Fruit fly (Drosophila melanogaster) whole organism, embryonic: ENCODE data around the gene ND-39.

ENCODE experiments used
- CG1024 ChIP-seq: fragments of 200-800 bp; sonication (Bioruptor generic); IDR thresholded peaks from 2 replicates; pipeline ENCODE4 v1.3.6; 2022; ENCODE audit warnings: missing biosample characterization, missing genetic modification characterization
- CG10959 ChIP-seq: fragments of 200-800 bp; sonication (Bioruptor generic); IDR thresholded peaks from 2 replicates; pipeline ENCODE4 v1.3.6; 2022; ENCODE audit warnings: missing biosample characterization, missing genetic modification characterization
- CG10979 ChIP-seq: fragments of 200-800 bp; sonication (Bioruptor generic); optimal IDR thresholded peaks from 2 replicates; lab custom pipeline; 2018; ENCODE audit warnings: missing biosample characterization, mild to moderate bottlenecking, missing genetic modification characterization, moderate library complexity
- CG11695 ChIP-seq: fragments of 200-800 bp; sonication (Bioruptor generic); IDR thresholded peaks from 3 replicates; pipeline ENCODE4 v1.3.6; 2022; ENCODE audit warnings: missing biosample characterization, missing genetic modification characterization
- CG12236 ChIP-seq: fragments of 200-800 bp; sonication (Bioruptor generic); optimal IDR thresholded peaks from 2 replicates; lab custom pipeline; 2016; ENCODE audit warnings: missing biosample characterization, missing genetic modification characterization
- CG14860 ChIP-seq: fragments of 200-800 bp; sonication (Bioruptor generic); IDR thresholded peaks from 3 replicates; pipeline ENCODE4 v1.3.6; 2022; ENCODE audit warnings: missing biosample characterization, missing genetic modification characterization; ENCODE audit not compliant: partially characterized antibody
- CG1603 ChIP-seq: fragments of 200-800 bp; sonication (Bioruptor generic); optimal IDR thresholded peaks from 2 replicates; lab custom pipeline; 2019; ENCODE audit warnings: missing biosample characterization, mild to moderate bottlenecking, missing genetic modification characterization, moderate library complexity
- CG16863 ChIP-seq: fragments of 200-800 bp; sonication (Bioruptor generic); optimal IDR thresholded peaks from 3 replicates; lab custom pipeline; 2016; ENCODE audit warnings: missing biosample characterization, missing genetic modification characterization
- CG17802 ChIP-seq: fragments of 200-800 bp; sonication (Bioruptor generic); optimal IDR thresholded peaks from 2 replicates; lab custom pipeline; 2018; ENCODE audit warnings: missing biosample characterization, mild to moderate bottlenecking, missing genetic modification characterization, moderate library complexity
- CG2199 ChIP-seq: fragments of 200-800 bp; sonication (Bioruptor generic); IDR thresholded peaks from 3 replicates; pipeline ENCODE4 v1.3.6; 2022; ENCODE audit warnings: missing biosample characterization, missing genetic modification characterization
- CG2678 ChIP-seq: fragments of 200-800 bp; sonication (Bioruptor generic); optimal IDR thresholded peaks from 3 replicates; lab custom pipeline; 2019; ENCODE audit warnings: missing biosample characterization, mild to moderate bottlenecking, missing genetic modification characterization, moderate library complexity
- CG3065 ChIP-seq: fragments of 200-800 bp; sonication (Bioruptor generic); optimal IDR thresholded peaks from 2 replicates; lab custom pipeline; 2016; ENCODE audit warnings: missing biosample characterization, missing genetic modification characterization
- CG3995 ChIP-seq: fragments of 200-800 bp; sonication (Bioruptor generic); optimal IDR thresholded peaks from 3 replicates; lab custom pipeline; 2016; ENCODE audit warnings: missing biosample characterization, missing genetic modification characterization
- CG6689 ChIP-seq: fragments of 200-800 bp; sonication (Bioruptor generic); IDR thresholded peaks from 2 replicates; pipeline ENCODE4 v1.3.6; 2022; ENCODE audit warnings: missing biosample characterization, missing genetic modification characterization
- CG7357 ChIP-seq: fragments of 200-800 bp; sonication (Bioruptor generic); IDR thresholded peaks from 3 replicates; pipeline ENCODE4 v1.3.6; 2022; ENCODE audit warnings: missing biosample characterization, missing genetic modification characterization
- CG7556 ChIP-seq: fragments of 200-800 bp; sonication (Bioruptor generic); optimal IDR thresholded peaks from 2 replicates; lab custom pipeline; 2017; ENCODE audit warnings: missing biosample characterization, mild to moderate bottlenecking, missing genetic modification characterization
- CG8089 ChIP-seq: fragments of 200-800 bp; sonication (Bioruptor generic); optimal IDR thresholded peaks from 3 replicates; lab custom pipeline; 2016; ENCODE audit warnings: missing biosample characterization, missing genetic modification characterization
- CG8388 ChIP-seq: fragments of 200-800 bp; sonication (Bioruptor generic); optimal IDR thresholded peaks from 2 replicates; lab custom pipeline; 2019; ENCODE audit warnings: missing biosample characterization, mild to moderate bottlenecking, missing genetic modification characterization, moderate library complexity
- CG9437 ChIP-seq: fragments of 200-800 bp; sonication (Bioruptor generic); optimal IDR thresholded peaks from 2 replicates; lab custom pipeline; 2018; ENCODE audit warnings: missing biosample characterization, mild to moderate bottlenecking, missing genetic modification characterization
- CG9932 ChIP-seq: fragments of 200-800 bp; sonication (Bioruptor generic); IDR thresholded peaks from 2 replicates; pipeline ENCODE4 v1.3.6; 2022; ENCODE audit warnings: missing biosample characterization, missing genetic modification characterization
- Dip2 ChIP-seq: fragments of 200-800 bp; sonication (Bioruptor generic); IDR thresholded peaks from 2 replicates; pipeline ENCODE4 v1.3.6; 2022; ENCODE audit warnings: missing biosample characterization, missing genetic modification characterization
- Dip3 ChIP-seq: fragments of 200-800 bp; sonication (Bioruptor generic); optimal IDR thresholded peaks from 3 replicates; lab custom pipeline; 2016; ENCODE audit warnings: missing biosample characterization, missing genetic modification characterization
- Eip74EF ChIP-seq, 2 experiments: fragments of 200-800 bp in 1 of 2; fragments of >200 bp in 1 of 2; sonication (Bioruptor generic) in 1 of 2; optimal IDR thresholded peaks; 2 replicates each; lab custom pipeline; 2017 to 2019; ENCODE audit warnings: missing biosample characterization in 2 of 2, missing genetic modification characterization in 2 of 2, mild to moderate bottlenecking in 1 of 2, moderate library complexity in 1 of 2
- Elba2 ChIP-seq: fragments of 200-800 bp; sonication (Bioruptor generic); optimal IDR thresholded peaks from 3 replicates; lab custom pipeline; 2016; ENCODE audit warnings: missing biosample characterization, missing genetic modification characterization
- HLH54F ChIP-seq: fragments of 200-800 bp; sonication (Bioruptor generic); optimal IDR thresholded peaks from 3 replicates; lab custom pipeline; 2016; ENCODE audit warnings: missing biosample characterization, missing genetic modification characterization
- Lim3 ChIP-seq: fragments of 200-800 bp; sonication (Bioruptor generic); IDR thresholded peaks from 2 replicates; pipeline ENCODE4 v1.3.6; 2022; ENCODE audit warnings: missing biosample characterization, missing genetic modification characterization
- NC2β ChIP-seq: fragments of 200-800 bp; sonication (Bioruptor generic); optimal IDR thresholded peaks from 2 replicates; lab custom pipeline; 2016; ENCODE audit warnings: missing biosample characterization, missing genetic modification characterization
- NK7.1 ChIP-seq: fragments of 200-800 bp; sonication (Bioruptor generic); optimal IDR thresholded peaks from 3 replicates; lab custom pipeline; 2016; ENCODE audit warnings: missing biosample characterization, missing genetic modification characterization
- Nf-YB ChIP-seq: fragments of 200-800 bp; sonication (Bioruptor generic); optimal IDR thresholded peaks from 3 replicates; lab custom pipeline; 2019; ENCODE audit warnings: missing biosample characterization, mild to moderate bottlenecking, missing genetic modification characterization, moderate library complexity
- Sin3A ChIP-seq: fragments of >200 bp; optimal IDR thresholded peaks from 2 replicates; lab custom pipeline; 2018
- Six4 ChIP-seq: fragments of 200-800 bp; sonication (Bioruptor generic); optimal IDR thresholded peaks from 2 replicates; lab custom pipeline; 2016; ENCODE audit warnings: missing biosample characterization, missing genetic modification characterization
- YL-1 ChIP-seq: fragments of 200-800 bp; sonication (Bioruptor generic); optimal IDR thresholded peaks from 3 replicates; lab custom pipeline; 2017; ENCODE audit warnings: missing biosample characterization, mild to moderate bottlenecking, missing genetic modification characterization
- chinmo ChIP-seq: fragments of 200-800 bp; sonication (Bioruptor generic); IDR thresholded peaks from 4 replicates; pipeline ENCODE4 v1.3.6; 2022; ENCODE audit warnings: missing biosample characterization, missing genetic modification characterization; ENCODE audit not compliant: partially characterized antibody
- crol ChIP-seq: fragments of 200-800 bp; sonication (Bioruptor generic); IDR thresholded peaks from 2 replicates; pipeline ENCODE4 v1.3.6; 2022; ENCODE audit warnings: missing biosample characterization, missing genetic modification characterization
- cwo ChIP-seq: fragments of 200-800 bp; sonication (Bioruptor generic); optimal IDR thresholded peaks from 3 replicates; lab custom pipeline; 2017; ENCODE audit warnings: missing biosample characterization, missing genetic modification characterization, mild to moderate bottlenecking, moderate library complexity, missing genetic modification reagents
- esg ChIP-seq: fragments of 200-800 bp; sonication (Bioruptor generic); conservative IDR thresholded peaks from 2 replicates; pipeline ENCODE4 v1.3.6; 2022; ENCODE audit warnings: missing biosample characterization, missing genetic modification characterization
- eyg ChIP-seq: fragments of 200-800 bp; sonication (Bioruptor generic); optimal IDR thresholded peaks from 3 replicates; lab custom pipeline; 2016; ENCODE audit warnings: missing biosample characterization, missing genetic modification characterization
- ftz-f1 ChIP-seq: fragments of 200-800 bp; sonication (Bioruptor generic); optimal IDR thresholded peaks from 2 replicates; lab custom pipeline; 2016; ENCODE audit warnings: missing biosample characterization, missing genetic modification characterization
- gce ChIP-seq: fragments of 200-800 bp; sonication (Bioruptor generic); IDR thresholded peaks from 3 replicates; pipeline ENCODE4 v1.3.6; 2022; ENCODE audit warnings: missing biosample characterization, missing genetic modification characterization
- hth ChIP-seq: fragments of >200 bp; optimal IDR thresholded peaks from 2 replicates; lab custom pipeline; 2017; ENCODE audit warnings: inconsistent platforms
- lilli ChIP-seq: fragments of 200-800 bp; sonication (Bioruptor generic); optimal IDR thresholded peaks from 3 replicates; lab custom pipeline; 2016; ENCODE audit warnings: missing biosample characterization, missing genetic modification characterization
- nom ChIP-seq: fragments of 200-800 bp; sonication (Bioruptor generic); optimal IDR thresholded peaks from 2 replicates; lab custom pipeline; 2017; ENCODE audit warnings: missing biosample characterization, missing genetic modification characterization, mild to moderate bottlenecking, moderate library complexity, missing genetic modification reagents
- oc ChIP-seq: fragments of 200-800 bp; sonication (Bioruptor generic); optimal IDR thresholded peaks from 2 replicates; lab custom pipeline; 2018; ENCODE audit warnings: missing biosample characterization, mild to moderate bottlenecking, missing genetic modification characterization, moderate library complexity
- odd ChIP-seq: fragments of 200-800 bp; sonication (Bioruptor generic); optimal IDR thresholded peaks from 2 replicates; lab custom pipeline; 2017; ENCODE audit warnings: missing biosample characterization, mild to moderate bottlenecking, missing genetic modification characterization
- p53 ChIP-seq: fragments of 200-800 bp; sonication (Bioruptor generic); optimal IDR thresholded peaks from 2 replicates; lab custom pipeline; 2016; ENCODE audit warnings: missing biosample characterization, missing genetic modification characterization
- psq ChIP-seq: fragments of 200-800 bp; sonication (Bioruptor generic); optimal IDR thresholded peaks from 2 replicates; lab custom pipeline; 2017; ENCODE audit warnings: missing biosample characterization, missing genetic modification characterization
- run ChIP-seq: fragments of 200-800 bp; sonication (Bioruptor generic); optimal IDR thresholded peaks from 3 replicates; lab custom pipeline; 2018; ENCODE audit warnings: missing biosample characterization, mild to moderate bottlenecking, missing genetic modification characterization
- unc-4 ChIP-seq: fragments of 200-800 bp; sonication (Bioruptor generic); IDR thresholded peaks from 2 replicates; pipeline ENCODE4 v1.3.6; 2022; ENCODE audit warnings: missing biosample characterization, missing genetic modification characterization; ENCODE audit not compliant: partially characterized antibody
- z ChIP-seq: fragments of 200-800 bp; sonication (Bioruptor generic); IDR thresholded peaks from 3 replicates; pipeline ENCODE4 v1.3.6; 2022; ENCODE audit warnings: missing biosample characterization, missing genetic modification characterization
- zfh1 ChIP-seq: fragments of 200-800 bp; sonication (Bioruptor generic); IDR thresholded peaks from 3 replicates; pipeline ENCODE4 v1.3.6; 2022; ENCODE audit warnings: missing biosample characterization, missing genetic modification characterization
- zfh2 ChIP-seq: fragments of 200-800 bp; sonication (Bioruptor generic); optimal IDR thresholded peaks from 2 replicates; lab custom pipeline; 2016; ENCODE audit warnings: missing biosample characterization, missing genetic modification characterization

The ND-39 gene

DNA sequence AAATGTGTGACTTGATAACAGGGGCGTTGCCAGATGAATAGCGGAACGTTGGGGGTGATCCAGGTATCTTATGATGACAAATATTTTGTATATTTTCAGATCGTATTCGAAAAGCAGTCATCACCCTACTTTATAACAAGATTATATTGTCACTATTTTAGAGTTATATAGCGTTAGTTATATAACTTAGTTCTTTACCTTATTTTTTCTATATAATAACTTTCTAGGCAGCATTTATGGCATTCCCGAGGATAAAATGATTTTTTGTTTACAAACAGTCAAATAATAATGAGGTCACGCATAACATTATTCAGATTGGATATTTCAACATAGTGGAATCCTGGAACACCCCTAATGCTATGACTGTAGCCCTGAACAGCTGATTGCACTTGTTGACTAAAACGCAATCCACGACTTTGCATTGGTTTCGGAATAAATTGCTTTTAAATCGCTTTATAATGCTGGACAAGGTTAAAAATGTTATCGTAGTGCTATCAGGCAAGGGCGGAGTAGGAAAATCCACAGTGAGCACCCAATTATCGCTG lies 34.4 kb downstream of the ND-39 start, which contains the start of gene Nubp2 (continued):
- peak; percentile 77 for TF ChIP-seq nom (GFP tag; lab: Kevin White, UChicago)
- TF ChIP-seq unc-4 (GFP tag; lab: Robert Waterston, UW), result no peak
- TF ChIP-seq Lim3 (GFP tag; lab: Robert Waterston, UW), result peak; percentile 63; the same call in 1 of the 2 replicates
- peak; percentile 94 for TF ChIP-seq CG10979 (tag; lab: Kevin White, UChicago)
- TF ChIP-seq zfh1 (GFP tag; lab: Robert Waterston, UW), result peak; percentile 91
- TF ChIP-seq ftz-f1 (GFP tag; lab: Kevin White, UChicago), result peak; percentile 57
- TF ChIP-seq CG3995 (GFP tag; lab: Kevin White, UChicago), result peak; percentile 96
- peak; percentile 90 for TF ChIP-seq CG11695
- TF ChIP-seq crol (GFP tag; lab: Robert Waterston, UW), result no peak
- no peak for TF ChIP-seq CG2199 (GFP tag; lab: Robert Waterston, UW)
- TF ChIP-seq esg (GFP tag; lab: Robert Waterston, UW), result peak; percentile 93
- TF ChIP-seq Eip74EF (GFP tag; optimal IDR thresholded peaks at IDR 0.05; lab: Kevin White, UChicago), result peak in 1 of 2 experiments; percentile 83
- peak; percentile 84 for TF ChIP-seq YL-1 (GFP tag; lab: Kevin White, UChicago)
- TF ChIP-seq cwo (GFP tag; lab: Kevin White, UChicago), result peak; percentile 88
- TF ChIP-seq CG8388, result peak; percentile 93
- peak; percentile 95 for TF ChIP-seq CG7556 (GFP tag; lab: Kevin White, UChicago)
- no peak for TF ChIP-seq hth (lab: Kevin White, UChicago)
- TF ChIP-seq odd (GFP tag; lab: Kevin White, UChicago), result peak; percentile 90
- peak; percentile 84 for TF ChIP-seq run (tag; lab: Kevin White, UChicago)
- peak; percentile 90 for TF ChIP-seq Nf-YB (GFP tag; lab: Kevin White, UChicago)
- peak; percentile 91 for TF ChIP-seq Six4 (GFP tag; lab: Kevin White, UChicago)
- TF ChIP-seq CG9932 (GFP tag; lab: Robert Waterston, UW), result peak; percentile 97
- TF ChIP-seq CG12236 (GFP tag; lab: Kevin White, UChicago), result peak; percentile 88
- TF ChIP-seq lilli, result peak; percentile 97
- TF ChIP-seq CG3065, result peak; percentile 93
- peak; percentile 70 for TF ChIP-seq CG1024 (GFP tag; lab: Robert Waterston, UW)
- TF ChIP-seq CG1603, result peak; percentile 86
- TF ChIP-seq Dip2 (GFP tag; lab: Robert Waterston, UW), result no peak; the same call in 1 of the 2 replicates
- TF ChIP-seq eyg (GFP tag; lab: Kevin White, UChicago), result peak; percentile 80
- TF ChIP-seq p53 (GFP tag; lab: Kevin White, UChicago), result peak; percentile 77
- TF ChIP-seq HLH54F (GFP tag; lab: Kevin White, UChicago), result peak; percentile 97
- peak; percentile 96 for TF ChIP-seq zfh2
- TF ChIP-seq oc (tag; lab: Kevin White, UChicago), result peak; percentile 86
- TF ChIP-seq CG16863, result peak; percentile 91
- peak; percentile 71; the same call in 2 of the 3 replicates for TF ChIP-seq gce (GFP tag; lab: Robert Waterston, UW)
- TF ChIP-seq CG2678 (tag; lab: Kevin White, UChicago), result peak; percentile 97
- TF ChIP-seq Elba2 (GFP tag; lab: Kevin White, UChicago), result peak; percentile 90
- peak; percentile 90 for TF ChIP-seq CG9437 (GFP tag; lab: Kevin White, UChicago)
- peak; percentile 83 for TF ChIP-seq Sin3A
- TF ChIP-seq NK7.1, result peak; percentile 85
- peak; percentile 98 for TF ChIP-seq CG6689 (GFP tag; lab: Robert Waterston, UW)
- peak; percentile 85 for TF ChIP-seq psq
- no peak for TF ChIP-seq CG14860 (GFP tag; lab: Robert Waterston, UW)
- peak; percentile 79 for TF ChIP-seq CG8089 (GFP tag; lab: Kevin White, UChicago)
- TF ChIP-seq z, result peak; percentile 65; the same call in 1 of the 3 replicates
- TF ChIP-seq CG10959 (GFP tag; lab: Robert Waterston, UW), result peak; percentile 86
- TF ChIP-seq NC2β, result peak; percentile 89
- peak; percentile 76 for TF ChIP-seq CG17802 (tag; lab: Kevin White, UChicago)
- peak; percentile 94 for TF ChIP-seq Dip3 (GFP tag; lab: Kevin White, UChicago)
- TF ChIP-seq chinmo (GFP tag; lab: Robert Waterston, UW), result no peak
- peak; percentile 88 for TF ChIP-seq CG7357 (GFP tag; lab: Robert Waterston, UW)
